Fruit fly (Drosophila melanogaster): ENCODE results near the gene CG3588.

The CG3588 gene

dm6 chrX:2951637-2952036 is 32.1 kb downstream of the CG3588 start (continued):
- TF ChIP-seq Mad (GFP tag; optimal IDR thresholded peaks at IDR 0.05) = no peak
- peak; percentile 46 for TF ChIP-seq fd96Cb (tag; optimal IDR thresholded peaks at IDR 0.05)
- no peak for TF ChIP-seq BtbVII (GFP tag; optimal IDR thresholded peaks at IDR 0.05)
- no peak for TF ChIP-seq unc-4 (GFP tag; IDR thresholded peaks at IDR 0.05; ENCODE audit: partially characterized antibody)
- TF ChIP-seq CG2120 (GFP tag; optimal IDR thresholded peaks at IDR 0.05) = peak; percentile 6
- TF ChIP-seq Lim3 (GFP tag; IDR thresholded peaks at IDR 0.05) = no peak
- peak; percentile 58 for TF ChIP-seq Sox102F (GFP tag; optimal IDR thresholded peaks at IDR 0.05)
- peak in 1 of 2 experiments; percentile 62 for TF ChIP-seq Hr51 (GFP tag; optimal IDR thresholded peaks at IDR 0.05)
- TF ChIP-seq ind (GFP tag; optimal IDR thresholded peaks at IDR 0.05) = peak; percentile 27
- TF ChIP-seq CG14441 (GFP tag; IDR thresholded peaks at IDR 0.05) = no peak
- no peak for TF ChIP-seq trem (tag; optimal IDR thresholded peaks at IDR 0.05)
- no peak for TF ChIP-seq gsb (GFP tag; IDR thresholded peaks at IDR 0.05)
- no peak for TF ChIP-seq Hr39 (optimal IDR thresholded peaks at IDR 0.05)
- TF ChIP-seq bsh (GFP tag; optimal IDR thresholded peaks at IDR 0.05) = peak in 1 of 2 experiments; percentile 40
- peak; percentile 41 for TF ChIP-seq CG7556 (GFP tag; optimal IDR thresholded peaks at IDR 0.05)
- TF ChIP-seq CG33557 (GFP tag; optimal IDR thresholded peaks at IDR 0.05) = no peak
- no peak for TF ChIP-seq esg (GFP tag; conservative IDR thresholded peaks at IDR 0.05)
- peak; percentile 9 for TF ChIP-seq CG4424 (GFP tag; optimal IDR thresholded peaks at IDR 0.05)
- no peak for TF ChIP-seq CG1603 (tag; optimal IDR thresholded peaks at IDR 0.05)
- TF ChIP-seq CG3065 (GFP tag; optimal IDR thresholded peaks at IDR 0.05) = no peak
- no peak for TF ChIP-seq CG11696 (GFP tag; IDR thresholded peaks at IDR 0.05)
- TF ChIP-seq CG17385 (GFP tag; optimal IDR thresholded peaks at IDR 0.05) = peak; percentile 20
- no peak for TF ChIP-seq CG15479 (GFP tag; optimal IDR thresholded peaks at IDR 0.05)
- TF ChIP-seq Nf-YB (GFP tag; optimal IDR thresholded peaks at IDR 0.05) = no peak
- peak; percentile 22 for TF ChIP-seq zf30C (GFP tag; optimal IDR thresholded peaks at IDR 0.05)
- peak; percentile 17 for TF ChIP-seq CG12659 (GFP tag; optimal IDR thresholded peaks at IDR 0.05)
- peak; percentile 9 for TF ChIP-seq CG3281 (GFP tag; optimal IDR thresholded peaks at IDR 0.05)
- no peak for TF ChIP-seq gro (GFP tag; optimal IDR thresholded peaks at IDR 0.05)
- TF ChIP-seq CG13424 (tag; optimal IDR thresholded peaks at IDR 0.05) = peak; percentile 35
- no peak for TF ChIP-seq MBD-R2 (GFP tag; IDR thresholded peaks at IDR 0.05)
- TF ChIP-seq Fer1 (GFP tag; optimal IDR thresholded peaks at IDR 0.05) = peak; percentile 42
- peak; percentile 31 for TF ChIP-seq CG17359 (tag; optimal IDR thresholded peaks at IDR 0.05)

dm6 chrX:2956641-2957040 is 37.1 kb downstream of the CG3588 start:
- TF ChIP-seq prd (optimal IDR thresholded peaks at IDR 0.05) = no peak
- TF ChIP-seq prd (GFP tag; IDR thresholded peaks at IDR 0.05) = peak; percentile 52; the same call in 1 of the 3 replicates
- TF ChIP-seq dmrt11E (tag; optimal IDR thresholded peaks at IDR 0.05) = peak; percentile 31
- TF ChIP-seq cato (GFP tag; optimal IDR thresholded peaks at IDR 0.05; ENCODE audit: borderline replicate concordance) = no peak
- peak; percentile 12 for TF ChIP-seq CG7839 (tag; optimal IDR thresholded peaks at IDR 0.05)
- peak; percentile 1 for TF ChIP-seq pum (GFP tag; optimal IDR thresholded peaks at IDR 0.05)
- TF ChIP-seq Blimp-1 (GFP tag; optimal IDR thresholded peaks at IDR 0.05) = peak; percentile 10
- TF ChIP-seq ci (GFP tag; IDR thresholded peaks at IDR 0.05) = 0 out of 3 replicates have a peak, but pooled peaks have one; percentile 18
- TF ChIP-seq ara (GFP tag; IDR thresholded peaks at IDR 0.05) = 0 out of 2 replicates have a peak, but pooled peaks have one; percentile 29
- TF ChIP-seq Med (GFP tag) = peak; percentile 53
- no peak for TF ChIP-seq CG10267 (tag; optimal IDR thresholded peaks at IDR 0.05)
- TF ChIP-seq bsh (GFP tag; optimal IDR thresholded peaks at IDR 0.05) = peak in 1 of 2 experiments; percentile 23
- TF ChIP-seq vvl (GFP tag; IDR thresholded peaks at IDR 0.05) = peak; percentile 30; the same call in 1 of the 2 replicates
- peak; percentile 27; the same call in 1 of the 3 replicates for TF ChIP-seq zfh1 (GFP tag; IDR thresholded peaks at IDR 0.05)
- peak; percentile 25 for TF ChIP-seq phol (tag; optimal IDR thresholded peaks at IDR 0.05)
- no peak for TF ChIP-seq CG2678 (tag; optimal IDR thresholded peaks at IDR 0.05)
- peak; percentile 1 for TF ChIP-seq CG14710 (tag; optimal IDR thresholded peaks at IDR 0.05)
- TF ChIP-seq CG1603 (tag; optimal IDR thresholded peaks at IDR 0.05) = peak; percentile 41
- TF ChIP-seq klu (GFP tag; IDR thresholded peaks at IDR 0.05) = no peak
- peak in 1 of 2 experiments; percentile 1 for TF ChIP-seq chif (GFP tag; optimal IDR thresholded peaks at IDR 0.05)
- TF ChIP-seq cg (GFP tag; optimal IDR thresholded peaks at IDR 0.05) = no peak
